Fruit fly (Drosophila melanogaster): ENCODE results near the gene Ibf1.

- TF ChIP-seq Hr83 (GFP tag; optimal IDR thresholded peaks at IDR 0.05; ENCODE audit: poor library complexity, severe bottlenecking) = no peak
- TF ChIP-seq Jra (GFP tag; optimal IDR thresholded peaks at IDR 0.05) = no peak
- TF ChIP-seq psq (GFP tag; optimal IDR thresholded peaks at IDR 0.05) = no peak
- no peak for TF ChIP-seq br (GFP tag; optimal IDR thresholded peaks at IDR 0.05)
- no peak for TF ChIP-seq Abd-B (GFP tag; optimal IDR thresholded peaks at IDR 0.05)
- no peak for TF ChIP-seq fru (GFP tag; optimal IDR thresholded peaks at IDR 0.05)
- TF ChIP-seq h (GFP tag; optimal IDR thresholded peaks at IDR 0.05) = no peak
- TF ChIP-seq Mio (GFP tag; optimal IDR thresholded peaks at IDR 0.05) = no peak
- TF ChIP-seq CG9705 (GFP tag; optimal IDR thresholded peaks at IDR 0.05) = no peak
- TF ChIP-seq jim (GFP tag; optimal IDR thresholded peaks at IDR 0.05) = no peak
- no peak for TF ChIP-seq pan (optimal IDR thresholded peaks at IDR 0.05)
Measured at dm6 chr3R:9234756-9235255, 24.0 kb upstream of the Ibf1 start.
